Worm (Caenorhabditis elegans) whole organism, early embryonic: Measurements from ENCODE around the gene Y55F3AM.11.

Source experiments
- F13C5.2 ChIP-seq: sonication (generic microtip); optimal IDR thresholded peaks from 2 replicates; lab custom pipeline; 2017; ENCODE audit warnings: mild to moderate bottlenecking, missing genetic modification characterization, inconsistent platforms, missing compliant biosample characterization
- aly-1 ChIP-seq: sonication (generic microtip); optimal IDR thresholded peaks from 2 replicates; lab custom pipeline; 2016; ENCODE audit warnings: missing genetic modification characterization, missing compliant biosample characterization
- ama-1 ChIP-seq: fragments of 150-350 bp; optimal IDR thresholded peaks from 2 replicates; lab custom pipeline; 2014
- ceh-13 ChIP-seq: fragments of 200-800 bp; sonication (Bioruptor generic); optimal IDR thresholded peaks from 2 replicates; lab custom pipeline; 2018; ENCODE audit warnings: mild to moderate bottlenecking, missing genetic modification characterization, missing compliant biosample characterization
- flt-1 ChIP-seq: fragments of 200-800 bp; sonication (Bioruptor generic); IDR thresholded peaks from 2 replicates; pipeline ENCODE4 v1.3.6; 2022; ENCODE audit warnings: missing genetic modification characterization, missing compliant biosample characterization
- hmbx-1 ChIP-seq: sonication (generic microtip); optimal IDR thresholded peaks from 2 replicates; lab custom pipeline; 2016; ENCODE audit warnings: mild to moderate bottlenecking, missing genetic modification characterization, missing compliant biosample characterization
- hmg-4 ChIP-seq: fragments of 200-800 bp; sonication (Bioruptor generic); optimal IDR thresholded peaks from 2 replicates; lab custom pipeline; 2018; ENCODE audit warnings: mild to moderate bottlenecking, missing genetic modification characterization, missing compliant biosample characterization
- scrt-1 ChIP-seq: fragments of 200-800 bp; sonication (Bioruptor generic); IDR thresholded peaks from 2 replicates; pipeline ENCODE4 v1.3.6; 2022; ENCODE audit warnings: missing genetic modification characterization, missing compliant biosample characterization
- tbx-37 ChIP-seq: fragments of 200-800 bp; sonication (Bioruptor generic); conservative IDR thresholded peaks from 2 replicates; pipeline ENCODE4 v1.3.6; 2022; ENCODE audit warnings: missing genetic modification reagents, missing genetic modification characterization, missing compliant biosample characterization
- tra-4 ChIP-seq: sonication (generic microtip); optimal IDR thresholded peaks from 2 replicates; lab custom pipeline; 2017; ENCODE audit warnings: missing genetic modification characterization, missing compliant biosample characterization

ce11 chrIV:1045683-1046082 is 1.5 kb upstream of the Y55F3AM.11 start, which contains the start of gene srx-12:
- TF ChIP-seq ama-1 (lab: Kevin White, UChicago) (no peak), tra-4 (no peak), F13C5.2 (no peak), hmg-4 (GFP tag; lab: Kevin White, UChicago) (no peak), hmbx-1 (tag; lab: Kevin White, UChicago) (no peak), flt-1 (no peak), aly-1 (tag; lab: Kevin White, UChicago) (no peak), tbx-37 (no peak), scrt-1 (GFP tag; lab: Robert Waterston, UW) (no peak), ceh-13 (GFP tag; lab: Kevin White, UChicago) (no peak)
